Worm (Caenorhabditis elegans) whole organism, L1 larva: ENCODE data around the gene C04C3.4.

ENCODE experiments used
- aly-2 ChIP-seq: fragments of 150-350 bp; optimal IDR thresholded peaks from 2 replicates; lab custom pipeline; 2014; ENCODE audit warnings: missing biosample characterization, missing genetic modification characterization
- blmp-1 ChIP-seq: fragments of 150-350 bp; optimal IDR thresholded peaks from 2 replicates; lab custom pipeline; 2014; ENCODE audit warnings: missing biosample characterization, missing genetic modification characterization
- ceh-82 ChIP-seq, 3 experiments: fragments of 150-350 bp in 1 of 3; sonication (generic microtip) in 2 of 3; optimal IDR thresholded peaks; 2 replicates each; lab custom pipeline; 2014 to 2017; ENCODE audit warnings: missing biosample characterization in 3 of 3, missing genetic modification characterization in 3 of 3
- dpl-1 ChIP-seq, 3 experiments: fragments of 150-350 bp in 2 of 3; sonication (generic microtip) in 1 of 3; optimal IDR thresholded peaks; 2 replicates each; lab custom pipeline; 2014 to 2017; ENCODE audit warnings: missing biosample characterization in 3 of 3, missing genetic modification characterization in 3 of 3, missing genetic modification reagents in 3 of 3
- dsc-1 ChIP-seq: sonication (generic microtip); optimal IDR thresholded peaks from 2 replicates; lab custom pipeline; 2016; ENCODE audit warnings: mild to moderate bottlenecking, missing genetic modification characterization, missing compliant biosample characterization
- lin-14 ChIP-seq: fragments of 200-800 bp; sonication (Bioruptor generic); optimal IDR thresholded peaks from 2 replicates; lab custom pipeline; 2018; ENCODE audit warnings: mild to moderate bottlenecking, missing genetic modification characterization, moderate library complexity, missing compliant biosample characterization
- lir-3 ChIP-seq: sonication (generic microtip); optimal IDR thresholded peaks from 2 replicates; lab custom pipeline; 2016; ENCODE audit warnings: mild to moderate bottlenecking, missing genetic modification characterization, moderate library complexity, missing compliant biosample characterization; ENCODE audit not compliant: poor library complexity
- lsy-2 ChIP-seq, 2 experiments: fragments of 150-350 bp; optimal IDR thresholded peaks; 2 replicates each; lab custom pipeline; 2014; ENCODE audit warnings: missing biosample characterization in 2 of 2, missing genetic modification characterization in 2 of 2
- mdl-1 ChIP-seq, 2 experiments: fragments of 150-350 bp; optimal IDR thresholded peaks; 2 replicates each; lab custom pipeline; 2014 to 2017; ENCODE audit warnings: missing biosample characterization in 2 of 2, missing genetic modification characterization in 2 of 2, inconsistent platforms in 1 of 2
- nhr-11 ChIP-seq: fragments of 150-350 bp; optimal IDR thresholded peaks from 2 replicates; lab custom pipeline; 2014; ENCODE audit warnings: missing biosample characterization, missing genetic modification characterization
- nhr-90 ChIP-seq: sonication (generic microtip); optimal IDR thresholded peaks from 2 replicates; lab custom pipeline; 2016; ENCODE audit warnings: mild to moderate bottlenecking, missing genetic modification characterization, missing compliant biosample characterization; ENCODE audit not compliant: poor library complexity
- rnt-1 ChIP-seq: sonication (generic microtip); optimal IDR thresholded peaks from 2 replicates; lab custom pipeline; 2016; ENCODE audit warnings: mild to moderate bottlenecking, missing genetic modification characterization, moderate library complexity, missing compliant biosample characterization
- snpc-4 ChIP-seq: fragments of 150-350 bp; optimal IDR thresholded peaks from 2 replicates; lab custom pipeline; 2014; ENCODE audit warnings: missing biosample characterization, missing genetic modification characterization

DNA sequence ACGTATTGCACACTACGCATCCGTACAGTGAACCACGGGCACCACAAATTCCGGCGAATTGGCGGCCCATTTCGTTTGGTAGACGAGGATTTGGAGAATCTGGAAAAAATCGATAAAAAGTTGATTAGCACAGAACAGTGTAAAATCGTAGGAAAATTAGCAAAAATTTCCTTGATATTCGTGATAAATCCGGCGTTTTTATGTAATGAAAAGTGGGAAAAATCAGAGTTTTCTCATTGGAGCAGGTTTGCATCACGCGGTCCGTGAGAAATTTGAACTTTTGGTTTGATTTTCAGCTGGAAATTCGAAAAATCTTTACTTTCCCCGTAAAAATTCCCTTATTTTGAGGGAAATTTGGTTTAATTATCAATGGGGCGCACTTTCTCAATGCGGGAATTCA is 10.1 kb upstream of the C04C3.4 start, which contains the start of gene B0546.4:
- TF ChIP-seq nhr-11 (tag; lab: Kevin White, UChicago) (no peak), mdl-1 (tag; optimal IDR thresholded peaks at IDR 0.05; lab: Kevin White, UChicago) (no peak), lin-14 (no peak), snpc-4 (tag; lab: Kevin White, UChicago) (no peak), dpl-1 (GFP tag; optimal IDR thresholded peaks at IDR 0.05; lab: Kevin White, UChicago) (no peak), lir-3 (tag; lab: Kevin White, UChicago) (no peak), rnt-1 (tag; lab: Kevin White, UChicago) (no peak), lsy-2 (tag; optimal IDR thresholded peaks at IDR 0.05; lab: Kevin White, UChicago) (no peak), aly-2 (no peak), blmp-1 (no peak), ceh-82 (tag; optimal IDR thresholded peaks at IDR 0.05; lab: Kevin White, UChicago) (no peak), nhr-90 (no peak), dsc-1 (tag; lab: Kevin White, UChicago) (no peak)
